Worm (Caenorhabditis elegans): ENCODE data around the gene K08D12.4.

DNA sequence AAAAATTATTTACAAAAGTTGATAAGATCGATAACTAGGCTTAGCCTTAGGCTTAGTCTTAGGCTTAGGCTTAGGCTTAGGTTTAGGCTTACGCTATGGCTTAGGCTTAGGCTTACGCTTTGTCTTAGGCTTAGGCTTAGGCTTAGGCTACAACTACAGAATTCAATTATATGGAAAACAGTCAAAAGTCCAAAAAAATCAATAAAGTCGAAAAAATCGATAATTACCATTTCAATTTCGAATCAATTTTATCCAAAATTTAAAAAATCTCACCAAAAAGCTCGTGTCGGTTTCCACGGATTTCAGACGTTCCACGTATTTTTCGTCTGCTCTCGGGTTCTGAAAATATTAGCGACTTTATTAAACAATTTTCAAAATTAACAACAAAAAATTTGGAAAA is 30.2 kb upstream of the K08D12.4 start:
- TF ChIP-seq ref-1 (GFP tag; conservative IDR thresholded peaks at IDR 0.05) (no peak), cog-1 (tag; optimal IDR thresholded peaks at IDR 0.05) (no peak), tab-1 (GFP tag; IDR thresholded peaks at IDR 0.05) (no peak), T22C8.4 (GFP tag; IDR thresholded peaks at IDR 0.05) (no peak)

Data from whole organism, midembryonic.